Fruit fly (Drosophila melanogaster): ENCODE results near the gene Exo84.

DNA sequence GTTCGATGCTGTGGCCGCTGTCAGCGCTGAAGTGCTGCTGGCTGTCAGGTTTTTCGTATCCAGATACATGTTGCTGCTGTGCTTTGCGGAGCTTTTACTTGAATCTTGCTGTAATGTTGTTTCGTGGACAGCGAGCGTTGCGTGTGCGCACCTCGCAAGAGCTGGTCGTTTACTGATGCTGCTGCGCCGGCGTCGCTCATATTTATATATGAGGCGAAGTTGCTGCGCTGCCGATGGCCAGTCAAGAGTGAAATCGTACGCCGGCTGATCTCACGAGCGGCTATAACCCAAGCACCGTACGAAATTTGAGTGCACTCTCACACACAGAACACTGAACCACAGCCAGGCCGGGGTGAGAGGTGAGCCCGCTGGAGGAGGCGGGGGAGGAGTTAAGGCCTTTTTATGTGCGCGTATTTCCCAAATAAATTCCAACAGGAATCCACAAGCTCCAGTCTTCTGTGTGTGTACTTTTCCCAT lies 34.7 kb downstream of the Exo84 start:
- TF ChIP-seq mam (GFP tag; optimal IDR thresholded peaks at IDR 0.05) (no peak), chinmo (GFP tag; IDR thresholded peaks at IDR 0.05; ENCODE audit: partially characterized antibody) (peak; percentile 83; the same call in 3 of the 4 replicates), CG1603 (tag; optimal IDR thresholded peaks at IDR 0.05) (no peak), CG14050 (GFP tag; IDR thresholded peaks at IDR 0.05) (no peak), Dip2 (GFP tag; IDR thresholded peaks at IDR 0.05) (no peak), Nf-YC (tag; optimal IDR thresholded peaks at IDR 0.05) (peak; percentile 5), pum (GFP tag; optimal IDR thresholded peaks at IDR 0.05) (no peak), nau (GFP tag; optimal IDR thresholded peaks at IDR 0.05) (no peak)

Measured in whole organism, embryonic.